Fruit fly (Drosophila melanogaster) whole organism, prepupa: ENCODE data around the gene CG15930.

Experiments
- Blimp-1 ChIP-seq: fragments of 200-800 bp; sonication (Bioruptor generic); optimal IDR thresholded peaks from 3 replicates; lab custom pipeline; 2017; ENCODE audit warnings: missing biosample characterization, missing genetic modification characterization, mild to moderate bottlenecking, moderate library complexity, missing genetic modification reagents
- CG10631 ChIP-seq: fragments of 200-800 bp; sonication (Bioruptor generic); optimal IDR thresholded peaks from 2 replicates; lab custom pipeline; 2016; ENCODE audit warnings: missing biosample characterization, missing genetic modification characterization
- CG10669 ChIP-seq: fragments of 200-800 bp; sonication (Bioruptor generic); optimal IDR thresholded peaks from 3 replicates; lab custom pipeline; 2018; ENCODE audit warnings: missing biosample characterization, mild to moderate bottlenecking, missing genetic modification characterization, moderate library complexity
- CG11294 ChIP-seq: fragments of 200-800 bp; sonication (Bioruptor generic); IDR thresholded peaks from 2 replicates; pipeline ENCODE4 v1.3.6; 2022; ENCODE audit warnings: missing biosample characterization, missing genetic modification characterization
- CG11762 ChIP-seq: fragments of 200-800 bp; sonication (Bioruptor generic); optimal IDR thresholded peaks from 3 replicates; lab custom pipeline; 2016; ENCODE audit warnings: missing biosample characterization, missing genetic modification characterization; ENCODE audit not compliant: insufficient read depth
- CG11902 ChIP-seq: fragments of 200-800 bp; sonication (Bioruptor generic); optimal IDR thresholded peaks from 3 replicates; lab custom pipeline; 2016; ENCODE audit warnings: missing biosample characterization, missing genetic modification characterization
- CG1621 ChIP-seq: fragments of 200-800 bp; sonication (Bioruptor generic); optimal IDR thresholded peaks from 3 replicates; lab custom pipeline; 2018; ENCODE audit warnings: missing biosample characterization, mild to moderate bottlenecking, missing genetic modification characterization
- CG16779 ChIP-seq: fragments of 200-800 bp; sonication (Bioruptor generic); optimal IDR thresholded peaks from 3 replicates; lab custom pipeline; 2017; ENCODE audit warnings: missing biosample characterization, mild to moderate bottlenecking, missing genetic modification characterization
- CG3032 ChIP-seq: fragments of 200-800 bp; optimal IDR thresholded peaks from 2 replicates; lab custom pipeline; 2019; ENCODE audit warnings: missing biosample characterization, mild to moderate bottlenecking, missing genetic modification characterization, moderate library complexity
- CG31627 ChIP-seq: fragments of 200-800 bp; sonication (Bioruptor generic); optimal IDR thresholded peaks from 3 replicates; lab custom pipeline; 2016; ENCODE audit warnings: missing biosample characterization, missing genetic modification characterization
- CG32006 ChIP-seq: fragments of 200-800 bp; sonication (Bioruptor generic); optimal IDR thresholded peaks from 3 replicates; lab custom pipeline; 2017; ENCODE audit warnings: missing biosample characterization, mild to moderate bottlenecking, missing genetic modification characterization
- CG34406 ChIP-seq: fragments of 200-800 bp; sonication (Bioruptor generic); optimal IDR thresholded peaks from 3 replicates; lab custom pipeline; 2016; ENCODE audit warnings: missing biosample characterization, missing genetic modification characterization
- CG3919 ChIP-seq: fragments of 200-800 bp; sonication (Bioruptor generic); optimal IDR thresholded peaks from 3 replicates; lab custom pipeline; 2016; ENCODE audit warnings: missing biosample characterization, missing genetic modification characterization
- CG4318 ChIP-seq: fragments of 200-800 bp; sonication (Bioruptor generic); optimal IDR thresholded peaks from 3 replicates; lab custom pipeline; 2017; ENCODE audit warnings: missing biosample characterization, mild to moderate bottlenecking, missing genetic modification characterization
- CG6163 ChIP-seq: fragments of 200-800 bp; sonication (Bioruptor generic); IDR thresholded peaks from 3 replicates; pipeline ENCODE4 v1.3.6; 2022; ENCODE audit warnings: missing biosample characterization, missing genetic modification characterization
- CG6792 ChIP-seq: fragments of 200-800 bp; sonication (Bioruptor generic); optimal IDR thresholded peaks from 3 replicates; lab custom pipeline; 2016; ENCODE audit warnings: missing biosample characterization, missing genetic modification characterization
- CG6808 ChIP-seq: fragments of 200-800 bp; sonication (Bioruptor generic); optimal IDR thresholded peaks from 3 replicates; lab custom pipeline; 2017; ENCODE audit warnings: missing biosample characterization, missing genetic modification characterization, mild to moderate bottlenecking, moderate library complexity, missing genetic modification reagents
- CG7368 ChIP-seq: fragments of 200-800 bp; sonication (Bioruptor generic); optimal IDR thresholded peaks from 3 replicates; lab custom pipeline; 2016; ENCODE audit warnings: missing biosample characterization, missing genetic modification characterization
- CG8119 ChIP-seq: fragments of 200-800 bp; sonication (Bioruptor generic); IDR thresholded peaks from 3 replicates; pipeline ENCODE4 v1.3.6; 2022; ENCODE audit warnings: missing biosample characterization, missing genetic modification characterization
- CG8319 ChIP-seq: fragments of 200-800 bp; sonication (Bioruptor generic); optimal IDR thresholded peaks from 3 replicates; lab custom pipeline; 2016; ENCODE audit warnings: missing biosample characterization, missing genetic modification characterization
- CG8632 ChIP-seq: fragments of 200-800 bp; sonication (Bioruptor generic); optimal IDR thresholded peaks from 3 replicates; lab custom pipeline; 2016; ENCODE audit warnings: missing biosample characterization, missing genetic modification characterization
- CG9139 ChIP-seq: fragments of 200-800 bp; sonication (Bioruptor generic); optimal IDR thresholded peaks from 3 replicates; lab custom pipeline; 2017; ENCODE audit warnings: missing biosample characterization, mild to moderate bottlenecking, missing genetic modification characterization
- Eip75B ChIP-seq: fragments of 200-800 bp; sonication (Bioruptor generic); optimal IDR thresholded peaks from 3 replicates; lab custom pipeline; 2016; ENCODE audit warnings: missing biosample characterization, missing genetic modification characterization
- Eip78C ChIP-seq: fragments of 200-800 bp; sonication (Bioruptor generic); peaks from one replicate; lab custom pipeline; 2016; ENCODE audit warnings: missing biosample characterization, missing genetic modification characterization
- Eip93F ChIP-seq: fragments of 200-800 bp; sonication (Bioruptor generic); optimal IDR thresholded peaks from 2 replicates; lab custom pipeline; 2016; ENCODE audit warnings: missing biosample characterization, mild to moderate bottlenecking, missing genetic modification characterization
- Ets21C ChIP-seq: fragments of 200-800 bp; sonication (Bioruptor generic); optimal IDR thresholded peaks from 3 replicates; lab custom pipeline; 2016; ENCODE audit warnings: missing biosample characterization, missing genetic modification characterization
- Hr38 ChIP-seq: sonication (Bioruptor generic); optimal IDR thresholded peaks from 2 replicates; lab custom pipeline; 2016; ENCODE audit warnings: missing biosample characterization, missing genetic modification characterization
- Hr39 ChIP-seq: fragments of 200-800 bp; sonication (Bioruptor generic); optimal IDR thresholded peaks from 2 replicates; lab custom pipeline; 2016; ENCODE audit warnings: missing biosample characterization, missing genetic modification characterization
- Hr4 ChIP-seq: fragments of 200-800 bp; sonication (Bioruptor generic); optimal IDR thresholded peaks from 3 replicates; lab custom pipeline; 2016; ENCODE audit warnings: missing biosample characterization, missing genetic modification characterization
- Lpt ChIP-seq: fragments of 200-800 bp; sonication (Bioruptor generic); optimal IDR thresholded peaks from 3 replicates; lab custom pipeline; 2016; ENCODE audit warnings: missing biosample characterization, missing genetic modification characterization
- Met ChIP-seq: fragments of 200-800 bp; sonication (Bioruptor generic); optimal IDR thresholded peaks from 3 replicates; lab custom pipeline; 2016; ENCODE audit warnings: missing biosample characterization, missing genetic modification characterization
- OdsH ChIP-seq: fragments of 200-800 bp; sonication (Bioruptor generic); optimal IDR thresholded peaks from 3 replicates; lab custom pipeline; 2016; ENCODE audit warnings: missing biosample characterization, missing genetic modification characterization
- Smox ChIP-seq: fragments of 200-800 bp; sonication (Bioruptor generic); optimal IDR thresholded peaks from 3 replicates; lab custom pipeline; 2016; ENCODE audit warnings: missing biosample characterization, missing genetic modification characterization
- Sox102F ChIP-seq: fragments of 200-800 bp; sonication (Bioruptor generic); optimal IDR thresholded peaks from 2 replicates; lab custom pipeline; 2016; ENCODE audit warnings: missing biosample characterization, mild to moderate bottlenecking, missing genetic modification characterization
- Sox14 ChIP-seq: fragments of 200-800 bp; sonication (Bioruptor generic); optimal IDR thresholded peaks from 3 replicates; lab custom pipeline; 2016; ENCODE audit warnings: missing biosample characterization, missing genetic modification characterization
- achi ChIP-seq: fragments of 200-800 bp; sonication (Bioruptor generic); optimal IDR thresholded peaks from 3 replicates; lab custom pipeline; 2016; ENCODE audit warnings: missing biosample characterization, missing genetic modification characterization
- acj6 ChIP-seq: fragments of 200-800 bp; sonication (Bioruptor generic); optimal IDR thresholded peaks from 3 replicates; lab custom pipeline; 2016; ENCODE audit warnings: missing biosample characterization, missing genetic modification characterization
- cyc ChIP-seq: fragments of 200-800 bp; sonication (Bioruptor generic); optimal IDR thresholded peaks from 3 replicates; lab custom pipeline; 2016; ENCODE audit warnings: missing biosample characterization, missing genetic modification characterization
- dsx ChIP-seq: fragments of 200-800 bp; optimal IDR thresholded peaks from 3 replicates; lab custom pipeline; 2019; ENCODE audit warnings: missing biosample characterization, mild to moderate bottlenecking, missing genetic modification characterization, moderate library complexity; ENCODE audit not compliant: poor library complexity, severe bottlenecking
- eg ChIP-seq: fragments of 200-800 bp; sonication (Bioruptor generic); IDR thresholded peaks from 3 replicates; pipeline ENCODE4 v1.3.6; 2022; ENCODE audit warnings: missing biosample characterization, missing genetic modification characterization
- esn ChIP-seq: fragments of 200-800 bp; sonication (Bioruptor generic); optimal IDR thresholded peaks from 2 replicates; lab custom pipeline; 2016; ENCODE audit warnings: missing biosample characterization, mild to moderate bottlenecking, missing genetic modification characterization, moderate library complexity
- fd59A ChIP-seq: fragments of 200-800 bp; sonication (Bioruptor generic); optimal IDR thresholded peaks from 2 replicates; lab custom pipeline; 2017; ENCODE audit warnings: missing biosample characterization, mild to moderate bottlenecking, missing genetic modification characterization, missing genetic modification reagents
- fd85E ChIP-seq: fragments of 200-800 bp; sonication (Bioruptor generic); optimal IDR thresholded peaks from 3 replicates; lab custom pipeline; 2016; ENCODE audit warnings: missing biosample characterization, missing genetic modification characterization
- lz ChIP-seq: fragments of 200-800 bp; sonication (Bioruptor generic); optimal IDR thresholded peaks from 3 replicates; lab custom pipeline; 2016; ENCODE audit warnings: missing biosample characterization, missing genetic modification characterization
- net ChIP-seq: fragments of 200-800 bp; sonication (Bioruptor generic); optimal IDR thresholded peaks from 3 replicates; lab custom pipeline; 2016; ENCODE audit warnings: missing biosample characterization, missing genetic modification characterization
- pdm3 ChIP-seq: fragments of 200-800 bp; sonication (Bioruptor generic); optimal IDR thresholded peaks from 3 replicates; lab custom pipeline; 2016; ENCODE audit warnings: missing biosample characterization, missing genetic modification characterization
- salr ChIP-seq, 2 experiments: fragments of 200-800 bp; sonication (Bioruptor generic); optimal IDR thresholded peaks; 3 replicates each; lab custom pipeline; 2016 to 2018; ENCODE audit warnings: missing biosample characterization in 2 of 2, missing genetic modification characterization in 2 of 2, mild to moderate bottlenecking in 1 of 2
- spab ChIP-seq: fragments of 200-800 bp; sonication (Bioruptor generic); optimal IDR thresholded peaks from 2 replicates; lab custom pipeline; 2017; ENCODE audit warnings: missing biosample characterization, mild to moderate bottlenecking, missing genetic modification characterization, missing genetic modification reagents
- ss ChIP-seq, 2 experiments: fragments of 200-800 bp; sonication (Bioruptor generic); optimal IDR thresholded peaks; 2 replicates in 1 of 2; 3 replicates in 1 of 2; lab custom pipeline; 2017 to 2018; ENCODE audit warnings: mild to moderate bottlenecking in 2 of 2, missing biosample characterization in 2 of 2, missing genetic modification characterization in 2 of 2, moderate library complexity in 1 of 2
- svp ChIP-seq: fragments of 200-800 bp; sonication (Bioruptor generic); peaks from one replicate; lab custom pipeline; 2016; ENCODE audit warnings: missing biosample characterization, missing genetic modification characterization
- topi ChIP-seq: fragments of 200-800 bp; sonication (Bioruptor generic); optimal IDR thresholded peaks from 3 replicates; lab custom pipeline; 2016; ENCODE audit warnings: missing biosample characterization, missing genetic modification characterization

Gene CG15930

DNA sequence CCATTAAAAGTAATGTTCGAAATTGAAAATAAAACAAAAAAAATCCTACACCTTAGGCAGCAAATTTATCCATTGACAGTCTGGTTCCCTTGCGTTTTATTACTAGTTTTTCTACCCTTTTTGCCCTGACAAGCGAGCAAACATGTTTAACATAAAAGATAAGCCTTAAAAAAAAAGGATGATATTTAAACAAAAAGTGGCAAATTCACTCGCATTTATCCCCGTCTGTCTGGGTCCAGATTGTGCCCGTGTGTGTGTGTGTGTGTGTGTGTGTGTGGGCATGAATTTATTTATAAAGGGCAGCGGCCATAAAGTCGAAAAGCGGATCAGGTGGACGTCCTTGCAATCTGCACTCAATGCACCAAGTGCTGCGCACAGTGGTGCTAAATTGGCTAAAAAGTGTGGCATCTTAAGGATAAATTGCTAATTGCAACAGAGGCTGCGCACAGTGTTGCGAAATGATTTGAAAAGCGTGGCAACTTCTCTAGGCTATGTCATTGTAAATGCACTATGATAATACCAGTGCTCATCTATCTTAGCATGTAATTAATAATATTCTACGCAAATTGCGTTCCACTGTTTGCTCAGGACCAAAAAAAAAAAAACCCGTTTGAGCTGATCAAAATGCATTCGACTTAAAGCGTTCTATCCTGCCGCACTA is 16.3 kb downstream of the CG15930 start:
- TF ChIP-seq CG31627 (GFP tag; lab: Kevin White, UChicago) (peak; percentile 9), fd59A (GFP tag; lab: Kevin White, UChicago) (peak; percentile 65), Blimp-1 (GFP tag; lab: Kevin White, UChicago) (no peak), spab (GFP tag; lab: Kevin White, UChicago) (peak; percentile 61), Eip78C (GFP tag; lab: Kevin White, UChicago) (peak; percentile 91), achi (GFP tag; lab: Kevin White, UChicago) (peak; percentile 46), Eip93F (GFP tag; lab: Kevin White, UChicago) (no peak), Hr38 (GFP tag; lab: Kevin White, UChicago) (no peak), topi (GFP tag; lab: Kevin White, UChicago) (peak; percentile 55), CG3919 (GFP tag; lab: Kevin White, UChicago) (peak; percentile 60), pdm3 (GFP tag; lab: Kevin White, UChicago) (peak; percentile 53), Sox14 (GFP tag; lab: Kevin White, UChicago) (peak; percentile 67), CG16779 (tag; lab: Kevin White, UChicago) (no peak), CG9139 (GFP tag; lab: Kevin White, UChicago) (peak; percentile 58), acj6 (GFP tag; lab: Kevin White, UChicago) (peak; percentile 40), eg (no peak), CG8119 (GFP tag; lab: Robert Waterston, UW) (no peak), fd85E (GFP tag; lab: Kevin White, UChicago) (no peak), CG32006 (GFP tag; lab: Kevin White, UChicago) (no peak), ss (GFP tag; optimal IDR thresholded peaks at IDR 0.05; lab: Kevin White, UChicago) (peak; percentile 45 to 71), svp (GFP tag; lab: Kevin White, UChicago) (no peak), CG11294 (GFP tag; lab: Robert Waterston, UW) (no peak), OdsH (GFP tag; lab: Kevin White, UChicago) (peak; percentile 29), dsx (GFP tag; lab: Kevin White, UChicago) (peak; percentile 3), salr (GFP tag; optimal IDR thresholded peaks at IDR 0.05; lab: Kevin White, UChicago) (peak in 1 of 2 experiments; percentile 51), CG6792 (GFP tag; lab: Kevin White, UChicago) (peak; percentile 53), CG10669 (peak; percentile 73), CG8632 (peak; percentile 52), Met (GFP tag; lab: Kevin White, UChicago) (no peak), Sox102F (GFP tag; lab: Kevin White, UChicago) (peak; percentile 44), Eip75B (GFP tag; lab: Kevin White, UChicago) (peak; percentile 75), cyc (GFP tag; lab: Kevin White, UChicago) (peak; percentile 30), CG4318 (no peak), Ets21C (GFP tag; lab: Kevin White, UChicago) (peak; percentile 31), CG11762 (GFP tag; lab: Kevin White, UChicago) (no peak), CG1621 (tag; lab: Kevin White, UChicago) (peak; percentile 60), CG11902 (GFP tag; lab: Kevin White, UChicago) (peak; percentile 21), Hr39 (peak; percentile 46), lz (peak; percentile 50), CG6808 (GFP tag; lab: Kevin White, UChicago) (peak; percentile 66), CG8319 (GFP tag; lab: Kevin White, UChicago) (peak; percentile 46), Lpt (GFP tag; lab: Kevin White, UChicago) (no peak), CG7368 (peak; percentile 66), net (GFP tag; lab: Kevin White, UChicago) (peak; percentile 12), Hr4 (GFP tag; lab: Kevin White, UChicago) (no peak), CG3032 (tag; lab: Kevin White, UChicago) (peak; percentile 65), Smox (GFP tag; lab: Kevin White, UChicago) (no peak), CG34406 (GFP tag; lab: Kevin White, UChicago) (peak; percentile 34), CG10631 (GFP tag; lab: Kevin White, UChicago) (peak; percentile 48), CG6163 (0 out of 3 replicates have a peak, but pooled peaks have one; percentile 67), esn (GFP tag; lab: Kevin White, UChicago) (peak; percentile 58)
